Worm (Caenorhabditis elegans) whole organism, L4 larva: ENCODE measurements around the gene W02G9.3.

Experiments
- R02D3.7 ChIP-seq: fragments of 150-350 bp; sonication (generic microtip); optimal IDR thresholded peaks from 3 replicates; lab custom pipeline; 2014; ENCODE audit warnings: missing biosample characterization, missing genetic modification characterization
- ceh-28 ChIP-seq: fragments of 150-350 bp; optimal IDR thresholded peaks from 2 replicates; lab custom pipeline; 2014; ENCODE audit warnings: missing biosample characterization, missing genetic modification reagents, missing genetic modification characterization
- ceh-32 ChIP-seq: sonication (generic microtip); optimal IDR thresholded peaks from 2 replicates; lab custom pipeline; 2016; ENCODE audit warnings: mild to moderate bottlenecking, missing genetic modification characterization, missing compliant biosample characterization; ENCODE audit not compliant: poor library complexity
- jun-1 ChIP-seq: fragments of 150-350 bp; optimal IDR thresholded peaks from 2 replicates; lab custom pipeline; 2014; ENCODE audit warnings: missing biosample characterization, missing genetic modification reagents, missing genetic modification characterization
- unc-62 ChIP-seq, 3 experiments: fragments of 150-350 bp in 1 of 3; sonication (generic microtip); optimal IDR thresholded peaks in 2 of 3; peaks in 1 of 3; 1 replicate in 1 of 3; 2 replicates in 2 of 3; lab custom pipeline; 2014 to 2017; ENCODE audit warnings: missing biosample characterization in 3 of 3, missing genetic modification characterization in 3 of 3, missing genetic modification reagents in 3 of 3, missing genotype in 1 of 3

- TF ChIP-seq R02D3.7 (tag; lab: Kevin White, UChicago): no peak
- no peak for TF ChIP-seq ceh-28 (tag; lab: Kevin White, UChicago)
- TF ChIP-seq ceh-32 (tag; lab: Kevin White, UChicago): no peak
- no peak for TF ChIP-seq jun-1 (tag; lab: Kevin White, UChicago)
- TF ChIP-seq unc-62 (GFP tag; optimal IDR thresholded peaks at IDR 0.05 in 1 of 2; lab: Kevin White, UChicago): no peak
- TF ChIP-seq unc-62 (tag; optimal IDR thresholded peaks at IDR 0.05; lab: Kevin White, UChicago): no peak
Observed at ce11 chrV:2646067-2646466, 26.7 kb upstream of the W02G9.3 start.
